Worm (Caenorhabditis elegans): ENCODE data around the gene rga-4.

Gene rga-4

DNA sequence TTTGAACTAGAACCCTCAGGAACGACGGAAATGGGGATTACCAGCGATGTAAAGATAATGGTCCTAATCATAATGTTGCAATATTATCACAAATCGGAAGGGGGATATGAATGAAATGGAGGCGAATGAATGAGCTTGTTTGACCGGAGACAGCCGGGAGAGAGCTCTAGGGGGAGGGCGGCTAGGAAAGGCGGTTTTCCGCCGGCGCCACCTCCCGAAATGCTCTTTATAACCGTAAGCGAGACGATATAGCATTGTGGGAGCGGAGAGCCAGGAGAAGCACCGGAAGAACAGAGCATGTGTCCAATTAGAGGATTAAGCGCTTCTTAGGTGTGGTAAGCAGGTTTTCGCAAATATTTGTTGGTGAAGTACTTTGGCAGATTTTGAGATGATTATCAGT lies 42.5 kb upstream of the rga-4 start, which contains the start of gene R12A1.3:
Gene R12A1.3 (minus strand): TSS at position 200 of the 400 bp plus-strand sequence.
- TF ChIP-seq fkh-10 (GFP tag; optimal IDR thresholded peaks at IDR 0.05) (no peak), C04F5.9 (tag; optimal IDR thresholded peaks at IDR 0.05) (no peak), efl-1 (optimal IDR thresholded peaks at IDR 0.05) (no peak), efl-1 (GFP tag; optimal IDR thresholded peaks at IDR 0.05 in 1 of 2) (peak in 1 of 2 experiments; percentile 60), egl-27 (tag; optimal IDR thresholded peaks at IDR 0.05) (no peak), blmp-1 (tag; optimal IDR thresholded peaks at IDR 0.05) (no peak), nhr-11 (tag; optimal IDR thresholded peaks at IDR 0.05) (no peak)

DNA sequence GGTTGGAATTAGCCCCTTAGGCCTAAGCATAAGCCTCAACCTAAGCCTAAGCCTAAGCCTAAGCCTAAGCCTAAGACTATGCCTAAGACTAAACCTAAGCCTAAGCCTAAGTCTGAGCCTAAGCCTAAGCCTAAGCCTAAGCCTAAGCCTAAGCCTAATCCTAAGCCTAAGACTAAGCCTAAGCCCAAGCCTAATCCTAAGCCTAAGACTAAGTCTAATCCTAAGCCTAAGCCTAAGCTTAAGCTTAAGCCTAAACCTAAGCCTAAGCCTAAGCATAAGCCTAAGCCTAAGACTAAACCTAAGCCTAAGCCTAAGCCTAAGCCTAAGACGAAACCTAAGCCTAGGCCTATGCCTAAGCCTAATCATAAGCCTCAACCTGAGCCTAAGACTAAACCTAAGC lies 40.3 kb upstream of the rga-4 start:
- TF ChIP-seq fkh-8 (tag; optimal IDR thresholded peaks at IDR 0.05) (no peak), nhr-84 (tag; optimal IDR thresholded peaks at IDR 0.05) (no peak), tlp-1 (tag; optimal IDR thresholded peaks at IDR 0.05) (no peak), unc-62 (GFP tag; optimal IDR thresholded peaks at IDR 0.05) (no peak), tbx-2 (tag; optimal IDR thresholded peaks at IDR 0.05) (no peak), unc-30 (tag; optimal IDR thresholded peaks at IDR 0.05) (no peak), ztf-11 (tag; optimal IDR thresholded peaks at IDR 0.05) (no peak), efl-1 (optimal IDR thresholded peaks at IDR 0.05) (no peak), efl-1 (GFP tag; optimal IDR thresholded peaks at IDR 0.05 in 1 of 2) (no peak), nhr-19 (GFP tag; conservative IDR thresholded peaks at IDR 0.05) (no peak), pag-3 (tag; optimal IDR thresholded peaks at IDR 0.05; ENCODE audit: borderline replicate concordance, insufficient read depth) (no peak), pqm-1 (tag; optimal IDR thresholded peaks at IDR 0.05) (no peak), nhr-90 (tag; optimal IDR thresholded peaks at IDR 0.05; ENCODE audit: poor library complexity) (no peak)

ce11 chrV:1422269-1422668 lies 39.2 kb upstream of the rga-4 start:
- TF ChIP-seq nhr-28 (tag; optimal IDR thresholded peaks at IDR 0.05) (no peak), lin-14 (GFP tag; optimal IDR thresholded peaks at IDR 0.05) (peak; percentile 78), tbx-2 (tag; optimal IDR thresholded peaks at IDR 0.05) (no peak), fkh-10 (GFP tag; optimal IDR thresholded peaks at IDR 0.05) (peak; percentile 8)

DNA sequence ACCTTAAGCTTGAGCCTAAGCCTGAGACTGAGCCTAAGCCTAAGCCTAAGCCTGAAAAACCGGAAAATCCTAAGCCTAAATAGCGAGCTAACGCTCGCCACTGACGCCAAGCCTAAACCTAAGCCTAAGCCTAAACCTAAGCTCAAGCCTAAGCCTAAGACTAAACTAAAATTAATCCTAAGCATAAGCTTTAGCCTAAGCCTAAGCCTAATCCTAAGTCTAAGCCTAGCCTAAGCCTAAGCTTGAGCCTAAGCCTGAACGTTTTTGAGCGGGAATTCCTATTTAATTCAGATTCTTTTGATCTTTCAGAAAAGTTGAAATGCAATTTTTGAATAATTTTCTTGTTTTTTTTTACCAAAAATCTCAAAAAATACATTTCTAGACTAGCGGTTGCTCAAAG lies 33.1 kb upstream of the rga-4 start:
- TF ChIP-seq nhr-47 (tag; optimal IDR thresholded peaks at IDR 0.05) (no peak), fkh-8 (tag; optimal IDR thresholded peaks at IDR 0.05) (no peak), unc-98 (GFP tag; IDR thresholded peaks at IDR 0.05) (no peak), sox-4 (tag; optimal IDR thresholded peaks at IDR 0.05) (no peak)

DNA sequence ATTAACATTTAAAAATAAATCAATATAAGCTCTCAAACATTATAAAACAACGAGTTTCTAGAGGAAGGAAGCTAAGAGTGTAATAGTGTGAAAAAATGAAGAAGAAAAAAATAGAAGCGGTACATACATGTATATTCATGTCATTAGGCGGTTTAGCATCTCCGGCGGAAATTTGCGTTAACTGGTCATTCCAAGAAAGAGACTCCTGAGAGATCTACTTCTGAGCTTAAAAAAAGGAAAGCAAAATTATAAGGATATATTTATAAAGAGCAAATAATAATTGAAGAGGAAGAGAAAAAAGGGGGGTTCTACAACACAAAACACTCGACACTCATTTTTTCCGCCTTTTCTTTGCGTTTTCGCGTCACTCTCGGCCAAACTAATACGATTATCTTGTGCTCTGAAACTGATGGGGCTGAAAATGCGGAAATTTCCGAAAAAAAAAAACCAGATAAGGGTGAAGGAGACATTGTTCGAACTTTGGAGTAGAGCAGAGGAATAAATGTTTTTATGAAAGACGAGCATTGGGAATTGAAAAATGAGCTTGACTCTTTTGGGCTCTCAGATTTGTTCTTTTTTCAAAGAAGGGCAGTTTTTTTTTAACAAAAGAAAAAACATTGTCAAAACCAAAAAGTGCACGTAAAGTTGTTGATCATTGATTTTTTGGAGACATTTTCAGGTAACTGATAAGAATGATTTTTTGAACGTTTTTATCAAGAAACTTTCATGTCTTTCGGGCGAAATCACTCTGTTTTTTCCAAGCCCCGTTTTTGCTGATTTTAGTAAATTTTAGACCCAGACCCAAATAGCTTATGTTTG lies 31.8 kb upstream of the rga-4 start:
- TF ChIP-seq ama-1 (optimal IDR thresholded peaks at IDR 0.05): no peak
- no peak for TF ChIP-seq hpl-2 (GFP tag; optimal IDR thresholded peaks at IDR 0.05)
- TF ChIP-seq unc-98 (GFP tag; IDR thresholded peaks at IDR 0.05): no peak
- no peak for TF ChIP-seq nhr-19 (GFP tag; conservative IDR thresholded peaks at IDR 0.05)
- TF ChIP-seq lin-39 (tag; optimal IDR thresholded peaks at IDR 0.05): no peak
- peak; percentile 61 for TF ChIP-seq lin-14 (GFP tag; optimal IDR thresholded peaks at IDR 0.05)
- TF ChIP-seq F16B12.6 (tag; optimal IDR thresholded peaks at IDR 0.05): no peak
- TF ChIP-seq nhr-47 (tag; optimal IDR thresholded peaks at IDR 0.05): peak; percentile 50
- TF ChIP-seq elt-2 (tag; optimal IDR thresholded peaks at IDR 0.05): peak; percentile 63
- TF ChIP-seq unc-86 (tag; optimal IDR thresholded peaks at IDR 0.05): no peak
- TF ChIP-seq xbp-1 (tag; optimal IDR thresholded peaks at IDR 0.05): no peak
- no peak for TF ChIP-seq vab-15 (tag; optimal IDR thresholded peaks at IDR 0.05)
- no peak for TF ChIP-seq nhr-237 (tag; optimal IDR thresholded peaks at IDR 0.05)
- no peak for TF ChIP-seq ets-5 (GFP tag; IDR thresholded peaks at IDR 0.05)
- no peak for TF ChIP-seq nhr-11 (tag; optimal IDR thresholded peaks at IDR 0.05)
- no peak for TF ChIP-seq alr-1 (tag; optimal IDR thresholded peaks at IDR 0.05; ENCODE audit: borderline replicate concordance)
- no peak for TF ChIP-seq lin-35 (GFP tag; optimal IDR thresholded peaks at IDR 0.05)
- TF ChIP-seq sox-4 (tag; optimal IDR thresholded peaks at IDR 0.05): no peak
- no peak for TF ChIP-seq nhr-85 (tag)
- TF ChIP-seq dsc-1 (tag; optimal IDR thresholded peaks at IDR 0.05): peak; percentile 10
- peak; percentile 88 for TF ChIP-seq egl-13 (tag; optimal IDR thresholded peaks at IDR 0.05)
- TF ChIP-seq nhr-71 (tag; optimal IDR thresholded peaks at IDR 0.05): peak; percentile 20
